Fruit fly (Drosophila melanogaster) whole organism, adult: ENCODE results near the gene CG44014.

Experiments used
- CG33017 ChIP-seq: fragments of 200-800 bp; sonication (Bioruptor generic); optimal IDR thresholded peaks from 2 replicates; lab custom pipeline; 2018; ENCODE audit warnings: missing biosample characterization, mild to moderate bottlenecking, missing genetic modification characterization, moderate library complexity
- CG5204 ChIP-seq: fragments of 200-800 bp; sonication (Bioruptor generic); optimal IDR thresholded peaks from 2 replicates; lab custom pipeline; 2016; ENCODE audit warnings: missing biosample characterization, missing genetic modification characterization
- Clk ChIP-seq: fragments of 200-800 bp; sonication (Bioruptor generic); optimal IDR thresholded peaks from 2 replicates; lab custom pipeline; 2017; ENCODE audit warnings: missing biosample characterization, missing genetic modification characterization
- Crg-1 ChIP-seq: fragments of 200-800 bp; sonication (Bioruptor generic); optimal IDR thresholded peaks from 2 replicates; lab custom pipeline; 2016; ENCODE audit warnings: missing biosample characterization, missing genetic modification characterization
- bab1 ChIP-seq: fragments of 200-800 bp; sonication (Bioruptor generic); optimal IDR thresholded peaks from 3 replicates; lab custom pipeline; 2019; ENCODE audit warnings: missing biosample characterization, mild to moderate bottlenecking, missing genetic modification characterization, moderate library complexity
- ovo ChIP-seq: fragments of 200-800 bp; sonication (Bioruptor generic); optimal IDR thresholded peaks from 2 replicates; lab custom pipeline; 2016; ENCODE audit warnings: missing biosample characterization, missing genetic modification characterization
- pad ChIP-seq: fragments of 200-800 bp; sonication (Bioruptor generic); optimal IDR thresholded peaks from 3 replicates; lab custom pipeline; 2017; ENCODE audit warnings: missing biosample characterization, missing genetic modification characterization, mild to moderate bottlenecking, moderate library complexity, missing genetic modification reagents
- tj ChIP-seq: fragments of 200-800 bp; sonication (Bioruptor generic); optimal IDR thresholded peaks from 3 replicates; lab custom pipeline; 2017; ENCODE audit warnings: missing biosample characterization, mild to moderate bottlenecking, missing genetic modification characterization, moderate library complexity
- toe ChIP-seq: fragments of 200-800 bp; sonication (Bioruptor generic); optimal IDR thresholded peaks from 2 replicates; lab custom pipeline; 2016; ENCODE audit warnings: missing biosample characterization, missing genetic modification characterization

dm6 chr3R:15507760-15508159 is 926 bp downstream of the CG44014 start:
- TF ChIP-seq CG33017 (tag; lab: Kevin White, UChicago): no peak
- TF ChIP-seq tj (GFP tag; lab: Kevin White, UChicago): no peak
- TF ChIP-seq Clk (GFP tag; lab: Kevin White, UChicago): no peak
- TF ChIP-seq Crg-1 (GFP tag; lab: Kevin White, UChicago): no peak
- no peak for TF ChIP-seq CG5204 (GFP tag; lab: Kevin White, UChicago)
- TF ChIP-seq ovo (GFP tag; lab: Kevin White, UChicago): no peak
- no peak for TF ChIP-seq pad (GFP tag; lab: Kevin White, UChicago)
- TF ChIP-seq bab1: no peak
- TF ChIP-seq toe (GFP tag; lab: Kevin White, UChicago): no peak
